Worm (Caenorhabditis elegans) whole organism, late embryonic: ENCODE results near the gene lgg-1.

Experiments used
- F13H6.1 ChIP-seq: sonication (generic microtip); optimal IDR thresholded peaks from 2 replicates; lab custom pipeline; 2016; ENCODE audit warnings: missing genetic modification characterization, missing compliant biosample characterization
- ama-1 ChIP-seq: fragments of 150-350 bp; optimal IDR thresholded peaks from 2 replicates; lab custom pipeline; 2014
- ceh-18 ChIP-seq: sonication (generic microtip); optimal IDR thresholded peaks from 2 replicates; lab custom pipeline; 2016; ENCODE audit warnings: missing genetic modification characterization, missing compliant biosample characterization
- ceh-24 ChIP-seq: sonication (generic microtip); optimal IDR thresholded peaks from 2 replicates; lab custom pipeline; 2016; ENCODE audit warnings: mild to moderate bottlenecking, missing genetic modification characterization, missing compliant biosample characterization
- ceh-31 ChIP-seq: sonication (generic microtip); optimal IDR thresholded peaks from 2 replicates; lab custom pipeline; 2016; ENCODE audit warnings: missing genetic modification characterization, missing compliant biosample characterization
- ceh-45 ChIP-seq: fragments of 200-800 bp; sonication (Bioruptor generic); IDR thresholded peaks from 2 replicates; pipeline ENCODE4 v1.3.6; 2022; ENCODE audit warnings: missing genetic modification reagents, missing genetic modification characterization, missing compliant biosample characterization
- ceh-6 ChIP-seq: fragments of 200-800 bp; sonication (Bioruptor generic); optimal IDR thresholded peaks from 2 replicates; lab custom pipeline; 2018; ENCODE audit warnings: mild to moderate bottlenecking, missing genetic modification characterization, missing compliant biosample characterization
- fax-1 ChIP-seq: sonication (generic microtip); optimal IDR thresholded peaks from 2 replicates; lab custom pipeline; 2016; ENCODE audit warnings: missing genotype, missing genetic modification characterization, missing compliant biosample characterization
- hlh-15 ChIP-seq: sonication (generic microtip); optimal IDR thresholded peaks from 2 replicates; lab custom pipeline; 2016; ENCODE audit warnings: missing genetic modification characterization, missing compliant biosample characterization
- hlh-8 ChIP-seq: sonication (generic microtip); optimal IDR thresholded peaks from 2 replicates; lab custom pipeline; 2016; ENCODE audit warnings: missing genotype, missing genetic modification characterization, missing compliant biosample characterization
- nhr-232 ChIP-seq: sonication (generic microtip); optimal IDR thresholded peaks from 2 replicates; lab custom pipeline; 2016; ENCODE audit warnings: missing genetic modification characterization, missing compliant biosample characterization
- odd-2 ChIP-seq: sonication (generic microtip); optimal IDR thresholded peaks from 2 replicates; lab custom pipeline; 2017; ENCODE audit warnings: antibody characterized with exemption, mild to moderate bottlenecking, missing genetic modification characterization, missing compliant biosample characterization
- pag-3 ChIP-seq: sonication (generic microtip); optimal IDR thresholded peaks from 2 replicates; lab custom pipeline; 2016; ENCODE audit warnings: missing compliant biosample characterization, missing genetic modification characterization, borderline replicate concordance
- pax-1 ChIP-seq: fragments of 150-350 bp; optimal IDR thresholded peaks from 2 replicates; lab custom pipeline; 2014; ENCODE audit warnings: missing biosample characterization, missing genetic modification characterization
- rnt-1 ChIP-seq: sonication (generic microtip); optimal IDR thresholded peaks from 2 replicates; lab custom pipeline; 2016; ENCODE audit warnings: missing genetic modification characterization, missing compliant biosample characterization
- sdc-2 ChIP-seq: sonication (generic microtip); optimal IDR thresholded peaks from 2 replicates; lab custom pipeline; 2016; ENCODE audit warnings: missing genotype, missing genetic modification characterization, missing compliant biosample characterization
- sox-4 ChIP-seq: sonication (generic microtip); optimal IDR thresholded peaks from 2 replicates; lab custom pipeline; 2017; ENCODE audit warnings: mild to moderate bottlenecking, missing genetic modification characterization, inconsistent platforms, missing compliant biosample characterization
- ttx-3 ChIP-seq: sonication (generic microtip); optimal IDR thresholded peaks from 2 replicates; lab custom pipeline; 2016; ENCODE audit warnings: missing genetic modification reagents, missing genetic modification characterization, missing compliant biosample characterization
- unc-42 ChIP-seq: sonication (generic microtip); optimal IDR thresholded peaks from 2 replicates; lab custom pipeline; 2016; ENCODE audit warnings: missing genotype, missing genetic modification characterization, missing compliant biosample characterization
- unc-55 ChIP-seq: sonication (generic microtip); optimal IDR thresholded peaks from 2 replicates; lab custom pipeline; 2017; ENCODE audit warnings: missing biosample characterization, missing genetic modification reagents, missing genetic modification characterization

The lgg-1 gene

ce11 chrII:6306125-6306524 lies 41.4 kb downstream of the lgg-1 start, which contains the start of gene C29F5.8:
Gene C29F5.8, plus strand, starts transcription at chrII:6306425.
- no peak for TF ChIP-seq odd-2 (tag; lab: Kevin White, UChicago)
- no peak for TF ChIP-seq sox-4 (tag; lab: Kevin White, UChicago)
- TF ChIP-seq hlh-8 (tag; lab: Kevin White, UChicago): no peak
- TF ChIP-seq F13H6.1 (tag; lab: Kevin White, UChicago): no peak
- no peak for TF ChIP-seq pag-3 (tag; lab: Kevin White, UChicago)
- TF ChIP-seq ceh-31 (tag; lab: Kevin White, UChicago): no peak
- TF ChIP-seq ceh-45 (GFP tag; lab: Robert Waterston, UW): no peak
- TF ChIP-seq nhr-232 (tag; lab: Kevin White, UChicago): no peak
- TF ChIP-seq rnt-1 (tag; lab: Kevin White, UChicago): no peak
- no peak for TF ChIP-seq ceh-24 (tag; lab: Kevin White, UChicago)
- TF ChIP-seq ama-1 (lab: Kevin White, UChicago): no peak
- TF ChIP-seq, all 69 proteins: peak for 0

DNA sequence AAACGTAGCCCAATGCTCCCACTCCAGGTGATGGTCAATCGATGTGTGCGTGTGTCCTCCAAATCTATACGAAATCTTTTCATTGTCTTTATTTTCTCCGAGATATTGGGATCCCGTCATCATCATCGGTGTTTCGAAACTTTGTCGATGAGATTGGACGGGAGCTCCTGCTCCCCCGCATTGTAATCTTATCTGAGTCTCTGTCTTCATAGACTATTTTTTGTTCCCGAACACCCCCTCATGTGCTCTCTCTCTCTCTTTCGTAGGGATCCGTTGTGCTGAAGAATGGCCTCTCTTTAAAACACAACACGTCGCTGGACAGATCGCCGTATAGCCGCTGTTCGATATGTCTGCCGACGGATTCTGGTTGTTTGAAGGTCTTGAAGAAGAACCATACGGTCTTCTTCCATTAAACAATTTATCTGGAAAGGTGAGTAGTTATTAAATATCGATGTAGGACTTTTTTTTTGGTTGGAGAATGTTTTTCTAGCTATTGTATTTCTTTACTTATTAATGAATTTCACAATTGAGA lies 44.2 kb downstream of the lgg-1 start, which contains the start of gene C29F5.1:
Gene C29F5.1 (plus strand): TSS at position 317 of the 532 bp plus-strand sequence.
- TF ChIP-seq hlh-15 (tag; lab: Kevin White, UChicago) (no peak), unc-55 (GFP tag; lab: Kevin White, UChicago) (peak; percentile 9), sdc-2 (tag; lab: Kevin White, UChicago) (no peak), ceh-18 (tag; lab: Kevin White, UChicago) (peak; percentile 69), pax-1 (no peak), ttx-3 (no peak), fax-1 (no peak), unc-42 (tag; lab: Kevin White, UChicago) (no peak), rnt-1 (tag; lab: Kevin White, UChicago) (peak; percentile 29), ceh-6 (GFP tag; lab: Kevin White, UChicago) (no peak)
